Worm (Caenorhabditis elegans) whole organism, early embryonic: Measurements from ENCODE around the gene acdh-7.

Experiments
- B0310.2 ChIP-seq: sonication (generic microtip); optimal IDR thresholded peaks from 2 replicates; lab custom pipeline; 2016; ENCODE audit warnings: mild to moderate bottlenecking, missing genetic modification characterization, missing compliant biosample characterization
- F13C5.2 ChIP-seq: sonication (generic microtip); optimal IDR thresholded peaks from 2 replicates; lab custom pipeline; 2017; ENCODE audit warnings: mild to moderate bottlenecking, missing genetic modification characterization, inconsistent platforms, missing compliant biosample characterization
- aly-1 ChIP-seq: sonication (generic microtip); optimal IDR thresholded peaks from 2 replicates; lab custom pipeline; 2016; ENCODE audit warnings: missing genetic modification characterization, missing compliant biosample characterization
- ama-1 ChIP-seq: fragments of 150-350 bp; optimal IDR thresholded peaks from 2 replicates; lab custom pipeline; 2014
- ceh-13 ChIP-seq: fragments of 200-800 bp; sonication (Bioruptor generic); optimal IDR thresholded peaks from 2 replicates; lab custom pipeline; 2018; ENCODE audit warnings: mild to moderate bottlenecking, missing genetic modification characterization, missing compliant biosample characterization
- ceh-36 ChIP-seq: sonication (generic microtip); optimal IDR thresholded peaks from 2 replicates; lab custom pipeline; 2016; ENCODE audit warnings: missing genetic modification characterization, inconsistent platforms, missing compliant biosample characterization
- ets-7 ChIP-seq: sonication (generic microtip); optimal IDR thresholded peaks from 2 replicates; lab custom pipeline; 2016; ENCODE audit warnings: missing genotype, missing genetic modification characterization, missing compliant biosample characterization
- flt-1 ChIP-seq: fragments of 200-800 bp; sonication (Bioruptor generic); IDR thresholded peaks from 2 replicates; pipeline ENCODE4 v1.3.6; 2022; ENCODE audit warnings: missing genetic modification characterization, missing compliant biosample characterization
- hmbx-1 ChIP-seq: sonication (generic microtip); optimal IDR thresholded peaks from 2 replicates; lab custom pipeline; 2016; ENCODE audit warnings: mild to moderate bottlenecking, missing genetic modification characterization, missing compliant biosample characterization
- hmg-4 ChIP-seq: fragments of 200-800 bp; sonication (Bioruptor generic); optimal IDR thresholded peaks from 2 replicates; lab custom pipeline; 2018; ENCODE audit warnings: mild to moderate bottlenecking, missing genetic modification characterization, missing compliant biosample characterization
- hnd-1 ChIP-seq: sonication (generic microtip); optimal IDR thresholded peaks from 2 replicates; lab custom pipeline; 2016; ENCODE audit warnings: missing genetic modification characterization, missing compliant biosample characterization
- pes-1 ChIP-seq: fragments of 200-800 bp; sonication (Bioruptor generic); IDR thresholded peaks from 2 replicates; pipeline ENCODE4 v1.3.6; 2022; ENCODE audit warnings: missing genetic modification reagents, missing genetic modification characterization, missing compliant biosample characterization
- scrt-1 ChIP-seq: fragments of 200-800 bp; sonication (Bioruptor generic); IDR thresholded peaks from 2 replicates; pipeline ENCODE4 v1.3.6; 2022; ENCODE audit warnings: missing genetic modification characterization, missing compliant biosample characterization
- sea-1 ChIP-seq: fragments of 200-800 bp; sonication (Bioruptor generic); conservative IDR thresholded peaks from 2 replicates; pipeline ENCODE4 v1.3.6; 2022; ENCODE audit warnings: missing genetic modification characterization, missing compliant biosample characterization
- tbx-11 ChIP-seq: fragments of 200-800 bp; sonication (Bioruptor generic); IDR thresholded peaks from 2 replicates; pipeline ENCODE4 v1.3.6; 2022; ENCODE audit warnings: missing genetic modification characterization, missing compliant biosample characterization
- tbx-37 ChIP-seq: fragments of 200-800 bp; sonication (Bioruptor generic); conservative IDR thresholded peaks from 2 replicates; pipeline ENCODE4 v1.3.6; 2022; ENCODE audit warnings: missing genetic modification reagents, missing genetic modification characterization, missing compliant biosample characterization
- tra-4 ChIP-seq: sonication (generic microtip); optimal IDR thresholded peaks from 2 replicates; lab custom pipeline; 2017; ENCODE audit warnings: missing genetic modification characterization, missing compliant biosample characterization

The acdh-7 gene

ce11 chrX:17180135-17180534 is 36.8 kb downstream of the acdh-7 start:
- TF ChIP-seq sea-1 (GFP tag; lab: Robert Waterston, UW) (no peak), hmbx-1 (tag; lab: Kevin White, UChicago) (no peak), scrt-1 (GFP tag; lab: Robert Waterston, UW) (no peak), B0310.2 (no peak), flt-1 (GFP tag; lab: Robert Waterston, UW) (no peak), ama-1 (lab: Kevin White, UChicago) (no peak)

DNA sequence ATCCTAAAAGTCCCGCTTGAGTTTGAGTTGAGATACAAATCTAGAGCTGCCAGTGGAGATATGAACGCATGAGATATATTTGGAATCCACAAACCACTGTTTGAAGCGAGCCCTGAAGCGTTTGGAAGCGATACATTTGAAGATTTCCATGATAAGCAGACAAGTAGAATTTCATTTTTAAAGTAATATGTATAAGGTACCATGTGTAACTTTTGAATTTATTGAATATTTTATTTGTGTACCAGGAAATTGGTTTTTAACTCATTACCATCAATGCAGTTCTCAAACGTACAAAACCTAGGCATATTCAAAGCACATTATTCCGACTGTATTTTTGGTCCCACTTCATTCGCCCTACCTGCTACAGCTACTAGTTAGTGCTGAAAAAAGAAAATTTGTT is 38.7 kb downstream of the acdh-7 start, which contains the start of gene B0302.2:
TSS of gene B0302.2 (plus strand) at position 301 of the 400 bp plus-strand sequence.
- no peak for TF ChIP-seq tbx-37 (GFP tag; lab: Robert Waterston, UW)
- no peak for TF ChIP-seq ceh-13 (GFP tag; lab: Kevin White, UChicago)
- no peak for TF ChIP-seq hmg-4 (GFP tag; lab: Kevin White, UChicago)
- no peak for TF ChIP-seq tbx-11 (GFP tag; lab: Robert Waterston, UW)
- TF ChIP-seq tra-4 (tag; lab: Kevin White, UChicago) = no peak
- TF ChIP-seq ets-7 (tag; lab: Kevin White, UChicago) = no peak
- no peak for TF ChIP-seq ceh-36
- TF ChIP-seq hmbx-1 (tag; lab: Kevin White, UChicago) = no peak
- TF ChIP-seq flt-1 (GFP tag; lab: Robert Waterston, UW) = no peak

DNA sequence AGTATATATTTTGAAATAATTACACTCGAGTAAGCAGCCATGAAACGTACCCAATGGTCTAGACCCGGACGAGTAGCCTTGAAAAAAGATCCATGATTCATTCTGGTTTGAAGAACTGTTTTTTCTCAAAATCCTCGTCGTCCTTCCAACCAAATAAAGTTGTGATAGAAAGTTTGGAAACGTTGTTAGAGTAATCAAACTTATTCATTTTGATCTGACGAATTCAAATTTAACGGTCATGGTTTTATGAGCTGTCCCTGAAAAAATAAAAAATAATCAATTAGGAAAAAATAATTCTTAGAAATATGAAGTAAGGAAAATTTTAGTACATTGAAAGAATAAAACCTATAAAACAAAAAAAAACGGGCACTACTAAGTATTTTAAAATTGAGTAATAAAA is 40.2 kb downstream of the acdh-7 start, which contains the start of gene B0302.4:
TSS of gene B0302.4 (minus strand) at position 101 of the 400 bp plus-strand sequence.
- TF ChIP-seq sea-1 (GFP tag; lab: Robert Waterston, UW) (no peak), pes-1 (GFP tag; lab: Robert Waterston, UW) (no peak), tbx-37 (GFP tag; lab: Robert Waterston, UW) (no peak), ceh-36 (no peak), hmg-4 (GFP tag; lab: Kevin White, UChicago) (no peak), scrt-1 (GFP tag; lab: Robert Waterston, UW) (no peak), hnd-1 (tag; lab: Kevin White, UChicago) (no peak), B0310.2 (no peak)

- TF ChIP-seq ets-7 (tag; lab: Kevin White, UChicago) (no peak), ceh-13 (GFP tag; lab: Kevin White, UChicago) (no peak), pes-1 (GFP tag; lab: Robert Waterston, UW) (no peak), hmbx-1 (tag; lab: Kevin White, UChicago) (no peak), scrt-1 (GFP tag; lab: Robert Waterston, UW) (no peak), hnd-1 (tag; lab: Kevin White, UChicago) (no peak), ama-1 (lab: Kevin White, UChicago) (no peak), tbx-37 (GFP tag; lab: Robert Waterston, UW) (no peak), tbx-11 (GFP tag; lab: Robert Waterston, UW) (no peak), ceh-36 (no peak), tra-4 (tag; lab: Kevin White, UChicago) (no peak), flt-1 (GFP tag; lab: Robert Waterston, UW) (no peak), sea-1 (GFP tag; lab: Robert Waterston, UW) (no peak), B0310.2 (no peak), hmg-4 (GFP tag; lab: Kevin White, UChicago) (no peak), aly-1 (tag; lab: Kevin White, UChicago) (no peak), F13C5.2 (tag; lab: Kevin White, UChicago) (no peak)
Observed at ce11 chrX:17170401-17170800, 46.5 kb downstream of the acdh-7 start.

- TF ChIP-seq flt-1 (GFP tag; lab: Robert Waterston, UW) = no peak
Observed at ce11 chrX:17168086-17168485, 48.8 kb downstream of the acdh-7 start.
